Fruit fly (Drosophila melanogaster): ENCODE data around the gene Tgs1.

Gene Tgs1

dm6 chr3R:18215300-18215699, 40.0 kb upstream of the Tgs1 start (continued):
- TF ChIP-seq OdsH (GFP tag; optimal IDR thresholded peaks at IDR 0.05) = peak; percentile 57
- no peak for TF ChIP-seq Eip78C (GFP tag)
- no peak for TF ChIP-seq Gug (GFP tag; IDR thresholded peaks at IDR 0.05)
- TF ChIP-seq Eip75B (GFP tag; optimal IDR thresholded peaks at IDR 0.05) = no peak
- peak; percentile 43 for TF ChIP-seq topi (GFP tag; optimal IDR thresholded peaks at IDR 0.05)
- TF ChIP-seq svp (GFP tag) = peak; percentile 81
- TF ChIP-seq achi (GFP tag; optimal IDR thresholded peaks at IDR 0.05) = peak; percentile 28
- no peak for TF ChIP-seq Sox15 (GFP tag; optimal IDR thresholded peaks at IDR 0.05)
- TF ChIP-seq cyc (GFP tag; optimal IDR thresholded peaks at IDR 0.05) = peak; percentile 50
- TF ChIP-seq ss (GFP tag; optimal IDR thresholded peaks at IDR 0.05) = no peak
- no peak for TF ChIP-seq CG16779 (tag; optimal IDR thresholded peaks at IDR 0.05)
- no peak for TF ChIP-seq CG3919 (GFP tag; optimal IDR thresholded peaks at IDR 0.05)
- no peak for TF ChIP-seq CG6276 (GFP tag; optimal IDR thresholded peaks at IDR 0.05)
- TF ChIP-seq CG34406 (GFP tag; optimal IDR thresholded peaks at IDR 0.05) = no peak
- no peak for TF ChIP-seq CG11902 (GFP tag; optimal IDR thresholded peaks at IDR 0.05)
- no peak for TF ChIP-seq CG6163 (GFP tag; IDR thresholded peaks at IDR 0.05)
- TF ChIP-seq CG4318 (GFP tag; optimal IDR thresholded peaks at IDR 0.05) = no peak
- TF ChIP-seq esn (GFP tag; optimal IDR thresholded peaks at IDR 0.05) = peak; percentile 61
- TF ChIP-seq CG6854 (GFP tag; optimal IDR thresholded peaks at IDR 0.05) = no peak
- TF ChIP-seq net (GFP tag; optimal IDR thresholded peaks at IDR 0.05) = peak; percentile 8

dm6 chr3R:18215900-18216299, 39.4 kb upstream of the Tgs1 start, which contains the start of gene CG14314:
Gene CG14314, plus strand, starts transcription at chr3R:18216142.
- TF ChIP-seq Hr38 (GFP tag; optimal IDR thresholded peaks at IDR 0.05) (no peak), topi (GFP tag; optimal IDR thresholded peaks at IDR 0.05) (no peak), Ets21C (GFP tag; optimal IDR thresholded peaks at IDR 0.05) (no peak), CG6792 (GFP tag; optimal IDR thresholded peaks at IDR 0.05) (no peak), eg (GFP tag; IDR thresholded peaks at IDR 0.05) (no peak), Hr4 (GFP tag; optimal IDR thresholded peaks at IDR 0.05) (no peak), CG11294 (GFP tag; IDR thresholded peaks at IDR 0.05) (no peak), Smox (GFP tag; optimal IDR thresholded peaks at IDR 0.05) (no peak), pdm3 (GFP tag; optimal IDR thresholded peaks at IDR 0.05) (no peak), salr (GFP tag; optimal IDR thresholded peaks at IDR 0.05) (no peak), CG34406 (GFP tag; optimal IDR thresholded peaks at IDR 0.05) (no peak), Eip75B (GFP tag; optimal IDR thresholded peaks at IDR 0.05) (no peak), spab (GFP tag; optimal IDR thresholded peaks at IDR 0.05) (no peak)

dm6 chr3R:18220211-18220749, 35.0 kb upstream of the Tgs1 start, which contains the start of the genes CG7988 and CG7183:
Gene CG7988, plus strand, starts transcription at chr3R:18220526.
Gene CG7183, minus strand, starts transcription at chr3R:18220699.
- peak; percentile 98 for TF ChIP-seq acj6 (GFP tag; optimal IDR thresholded peaks at IDR 0.05)
- peak; percentile 99 for TF ChIP-seq CG31627 (GFP tag; optimal IDR thresholded peaks at IDR 0.05)
- TF ChIP-seq dsx (GFP tag; optimal IDR thresholded peaks at IDR 0.05; ENCODE audit: poor library complexity, severe bottlenecking) = peak; percentile 97
- TF ChIP-seq salr (GFP tag; optimal IDR thresholded peaks at IDR 0.05) = peak; percentile 92 to 97
- TF ChIP-seq Lpt (GFP tag; optimal IDR thresholded peaks at IDR 0.05) = peak; percentile 92
- peak; percentile 93 for TF ChIP-seq CG9139 (GFP tag; optimal IDR thresholded peaks at IDR 0.05)
- TF ChIP-seq Hr38 (GFP tag; optimal IDR thresholded peaks at IDR 0.05) = peak; percentile 60
- TF ChIP-seq CG6808 (GFP tag; optimal IDR thresholded peaks at IDR 0.05) = peak; percentile 93
- TF ChIP-seq cyc (GFP tag; optimal IDR thresholded peaks at IDR 0.05) = peak; percentile 97
- TF ChIP-seq Ets21C (GFP tag; optimal IDR thresholded peaks at IDR 0.05) = peak; percentile 97
- TF ChIP-seq net (GFP tag; optimal IDR thresholded peaks at IDR 0.05) = peak; percentile 97
- TF ChIP-seq Smox (GFP tag; optimal IDR thresholded peaks at IDR 0.05) = peak; percentile 98
- TF ChIP-seq CG6276 (GFP tag; optimal IDR thresholded peaks at IDR 0.05) = peak; percentile 88
- no peak for TF ChIP-seq CG4318 (GFP tag; optimal IDR thresholded peaks at IDR 0.05)
- TF ChIP-seq topi (GFP tag; optimal IDR thresholded peaks at IDR 0.05) = peak; percentile 98
- peak; percentile 98 for TF ChIP-seq CG6163 (GFP tag; IDR thresholded peaks at IDR 0.05)
- peak; percentile 82 for TF ChIP-seq Eip93F (GFP tag; optimal IDR thresholded peaks at IDR 0.05)
- TF ChIP-seq Sox14 (GFP tag; optimal IDR thresholded peaks at IDR 0.05) = peak; percentile 98
- peak; percentile 95 for TF ChIP-seq CG8319 (GFP tag; optimal IDR thresholded peaks at IDR 0.05)
- TF ChIP-seq eg (GFP tag; IDR thresholded peaks at IDR 0.05) = peak; percentile 99
- TF ChIP-seq CG6792 (GFP tag; optimal IDR thresholded peaks at IDR 0.05) = peak; percentile 98
- peak; percentile 86 to 95 for TF ChIP-seq ss (GFP tag; optimal IDR thresholded peaks at IDR 0.05)
- peak; percentile 97 for TF ChIP-seq CG11294 (GFP tag; IDR thresholded peaks at IDR 0.05)
- peak; percentile 99 for TF ChIP-seq svp (GFP tag)
- peak; percentile 98 for TF ChIP-seq CG8632 (GFP tag; optimal IDR thresholded peaks at IDR 0.05)
- peak; percentile 95 for TF ChIP-seq fd59A (GFP tag; optimal IDR thresholded peaks at IDR 0.05)
- peak; percentile 84 for TF ChIP-seq CG6854 (GFP tag; optimal IDR thresholded peaks at IDR 0.05)
- TF ChIP-seq CG32006 (GFP tag; optimal IDR thresholded peaks at IDR 0.05) = peak; percentile 98
- peak; percentile 98 for TF ChIP-seq Eip75B (GFP tag; optimal IDR thresholded peaks at IDR 0.05)
- TF ChIP-seq Sox15 (GFP tag; optimal IDR thresholded peaks at IDR 0.05) = peak; percentile 97
- TF ChIP-seq Met (GFP tag; optimal IDR thresholded peaks at IDR 0.05) = peak; percentile 98
- peak; percentile 99 for TF ChIP-seq OdsH (GFP tag; optimal IDR thresholded peaks at IDR 0.05)
- peak; percentile 95 for TF ChIP-seq CG11902 (GFP tag; optimal IDR thresholded peaks at IDR 0.05)
- TF ChIP-seq Hr4 (GFP tag; optimal IDR thresholded peaks at IDR 0.05) = peak; percentile 98
- peak; percentile 98 for TF ChIP-seq fkh (GFP tag; optimal IDR thresholded peaks at IDR 0.05)
- TF ChIP-seq achi (GFP tag; optimal IDR thresholded peaks at IDR 0.05) = peak; percentile 97
